Worm (Caenorhabditis elegans) whole organism, L3 larva: ENCODE results near the gene H38K22.6.

Experiments
- R02D3.7 ChIP-seq: fragments of 150-350 bp; optimal IDR thresholded peaks from 2 replicates; lab custom pipeline; 2014; ENCODE audit warnings: missing biosample characterization, missing genetic modification characterization
- ceh-16 ChIP-seq: sonication (generic microtip); optimal IDR thresholded peaks from 2 replicates; lab custom pipeline; 2017; ENCODE audit warnings: missing biosample characterization, missing genetic modification characterization
- ceh-82 ChIP-seq: fragments of 150-350 bp; optimal IDR thresholded peaks from 2 replicates; lab custom pipeline; 2014; ENCODE audit warnings: missing biosample characterization, missing genetic modification characterization
- daf-12 ChIP-seq: fragments of 150-350 bp; optimal IDR thresholded peaks from 2 replicates; lab custom pipeline; 2014; ENCODE audit warnings: missing biosample characterization, missing genetic modification reagents, missing genetic modification characterization
- egl-5 ChIP-seq: fragments of 150-350 bp; optimal IDR thresholded peaks from 2 replicates; lab custom pipeline; 2017; ENCODE audit warnings: missing biosample characterization, missing genetic modification reagents, missing genetic modification characterization, inconsistent platforms
- elt-2 ChIP-seq: sonication (generic microtip); optimal IDR thresholded peaks from 2 replicates; lab custom pipeline; 2016; ENCODE audit warnings: missing genetic modification reagents, mild to moderate bottlenecking, missing genetic modification characterization, missing compliant biosample characterization
- elt-3 ChIP-seq, 3 experiments: fragments of 150-350 bp in 1 of 3; sonication (generic microtip) in 2 of 3; optimal IDR thresholded peaks; 2 replicates in 2 of 3; 4 replicates in 1 of 3; lab custom pipeline; 2014 to 2017; ENCODE audit warnings: missing biosample characterization in 3 of 3, missing genetic modification characterization in 3 of 3
- fkh-10 ChIP-seq: sonication (generic microtip); optimal IDR thresholded peaks from 2 replicates; lab custom pipeline; 2017; ENCODE audit warnings: missing biosample characterization, missing genetic modification reagents, missing genetic modification characterization
- hmg-11 ChIP-seq: sonication (generic microtip); optimal IDR thresholded peaks from 2 replicates; lab custom pipeline; 2016; ENCODE audit warnings: missing genetic modification characterization, missing compliant biosample characterization
- jun-1 ChIP-seq: fragments of 150-350 bp; optimal IDR thresholded peaks from 2 replicates; lab custom pipeline; 2014; ENCODE audit warnings: missing biosample characterization, missing genetic modification reagents, missing genetic modification characterization
- lin-15B ChIP-seq: fragments of 150-350 bp; optimal IDR thresholded peaks from 2 replicates; lab custom pipeline; 2014; ENCODE audit warnings: missing biosample characterization, missing genetic modification characterization
- lin-39 ChIP-seq: fragments of 150-350 bp; optimal IDR thresholded peaks from 2 replicates; lab custom pipeline; 2018; ENCODE audit warnings: missing biosample characterization, missing genetic modification reagents, missing genetic modification characterization
- mdl-1 ChIP-seq: fragments of 150-350 bp; optimal IDR thresholded peaks from 2 replicates; lab custom pipeline; 2014; ENCODE audit warnings: missing biosample characterization, missing genetic modification characterization
- mml-1 ChIP-seq: fragments of 150-350 bp; sonication (generic microtip); optimal IDR thresholded peaks from 3 replicates; lab custom pipeline; 2014; ENCODE audit warnings: missing biosample characterization, missing genetic modification characterization
- nfya-1 ChIP-seq: sonication (generic microtip); optimal IDR thresholded peaks from 2 replicates; lab custom pipeline; 2017; ENCODE audit warnings: missing genetic modification characterization, mild to moderate bottlenecking, missing compliant biosample characterization, antibody characterized with exemption, moderate library complexity; ENCODE audit not compliant: insufficient read depth
- nhr-11 ChIP-seq: fragments of 150-350 bp; optimal IDR thresholded peaks from 2 replicates; lab custom pipeline; 2014; ENCODE audit warnings: missing biosample characterization, missing genetic modification characterization
- nhr-23 ChIP-seq: fragments of 150-350 bp; optimal IDR thresholded peaks from 2 replicates; lab custom pipeline; 2014; ENCODE audit warnings: missing biosample characterization, missing genetic modification reagents, missing genetic modification characterization
- nhr-25 ChIP-seq: sonication (generic microtip); optimal IDR thresholded peaks from 2 replicates; lab custom pipeline; 2017; ENCODE audit warnings: missing biosample characterization, missing genetic modification characterization
- nhr-28 ChIP-seq: fragments of 150-350 bp; optimal IDR thresholded peaks from 2 replicates; lab custom pipeline; 2014; ENCODE audit warnings: missing biosample characterization, missing genetic modification characterization
- nhr-43 ChIP-seq: sonication (generic microtip); optimal IDR thresholded peaks from 2 replicates; lab custom pipeline; 2016; ENCODE audit warnings: mild to moderate bottlenecking, missing genetic modification characterization, missing compliant biosample characterization; ENCODE audit not compliant: poor library complexity, severe bottlenecking
- nhr-67 ChIP-seq: fragments of 150-350 bp; optimal IDR thresholded peaks from 2 replicates; lab custom pipeline; 2014; ENCODE audit warnings: missing biosample characterization, missing genetic modification characterization
- nhr-76 ChIP-seq: fragments of 150-350 bp; sonication (generic microtip); optimal IDR thresholded peaks from 5 replicates; lab custom pipeline; 2014; ENCODE audit warnings: missing biosample characterization, missing genetic modification characterization
- nhr-77 ChIP-seq: fragments of 150-350 bp; optimal IDR thresholded peaks from 2 replicates; lab custom pipeline; 2014; ENCODE audit warnings: missing biosample characterization, missing genetic modification characterization
- pha-4 ChIP-seq: fragments of 150-350 bp; optimal IDR thresholded peaks from 2 replicates; lab custom pipeline; 2014; ENCODE audit warnings: missing biosample characterization, missing genetic modification reagents, missing genetic modification characterization
- pqm-1 ChIP-seq: fragments of 150-350 bp; optimal IDR thresholded peaks from 2 replicates; lab custom pipeline; 2017; ENCODE audit warnings: missing biosample characterization, missing genetic modification characterization, inconsistent platforms
- skn-1 ChIP-seq: fragments of 150-350 bp; optimal IDR thresholded peaks from 2 replicates; lab custom pipeline; 2014; ENCODE audit warnings: missing biosample characterization, missing genetic modification characterization
- snpc-4 ChIP-seq: fragments of 150-350 bp; optimal IDR thresholded peaks from 2 replicates; lab custom pipeline; 2014; ENCODE audit warnings: missing biosample characterization, missing genetic modification characterization
- tbx-2 ChIP-seq: sonication (generic microtip); optimal IDR thresholded peaks from 2 replicates; lab custom pipeline; 2016; ENCODE audit warnings: mild to moderate bottlenecking, missing genetic modification characterization, missing compliant biosample characterization
- unc-39 ChIP-seq: sonication (generic microtip); optimal IDR thresholded peaks from 4 replicates; lab custom pipeline; 2017; ENCODE audit warnings: missing biosample characterization, missing genetic modification characterization
- zag-1 ChIP-seq: fragments of 150-350 bp; optimal IDR thresholded peaks from 2 replicates; lab custom pipeline; 2014; ENCODE audit warnings: missing biosample characterization, missing genetic modification characterization
- ztf-11 ChIP-seq: fragments of 150-350 bp; optimal IDR thresholded peaks from 2 replicates; lab custom pipeline; 2014; ENCODE audit warnings: missing biosample characterization, missing genetic modification characterization

Gene H38K22.6

ce11 chrIII:4321399-4321798, 1.2 kb downstream of the H38K22.6 start, which contains the start of gene H38K22.7:
H38K22.7 (plus strand) TSS chrIII:4321699.
- TF ChIP-seq tbx-2 (no peak), daf-12 (tag; lab: Kevin White, UChicago) (no peak), mdl-1 (tag; lab: Kevin White, UChicago) (no peak), mml-1 (tag; lab: Kevin White, UChicago) (no peak), ztf-11 (tag; lab: Kevin White, UChicago) (no peak), elt-2 (tag; lab: Kevin White, UChicago) (no peak), skn-1 (tag; lab: Kevin White, UChicago) (no peak), ceh-82 (tag; lab: Kevin White, UChicago) (no peak), nhr-76 (tag; lab: Kevin White, UChicago) (no peak)
- TF ChIP-seq, all 47 proteins: peak for 0

- peak; percentile 8 for TF ChIP-seq nhr-43
- no peak for TF ChIP-seq ztf-11 (tag; lab: Kevin White, UChicago)
- peak; percentile 47 for TF ChIP-seq hmg-11
- no peak for TF ChIP-seq fkh-10
- no peak for TF ChIP-seq ceh-82 (tag; lab: Kevin White, UChicago)
- peak; percentile 78 for TF ChIP-seq lin-39
- TF ChIP-seq lin-15B, result peak; percentile 39
- peak; percentile 60 for TF ChIP-seq pha-4 (tag; lab: Kevin White, UChicago)
- peak; percentile 62 for TF ChIP-seq egl-5 (tag; lab: Kevin White, UChicago)
- no peak for TF ChIP-seq ceh-16 (tag; lab: Kevin White, UChicago)
- TF ChIP-seq nhr-76 (tag; lab: Kevin White, UChicago), result no peak
- peak; percentile 68 for TF ChIP-seq nfya-1 (tag; lab: Kevin White, UChicago)
- peak; percentile 16 for TF ChIP-seq snpc-4 (tag; lab: Kevin White, UChicago)
Measured at ce11 chrIII:4323120-4323519, 2.9 kb downstream of the H38K22.6 start.

ce11 chrIII:4323859-4324258, 3.6 kb downstream of the H38K22.6 start, which contains the start of gene H38K22.9:
H38K22.9 (plus strand) TSS chrIII:4324159.
- peak; percentile 20 for TF ChIP-seq nhr-23 (tag; lab: Kevin White, UChicago)
- no peak for TF ChIP-seq nhr-28
- TF ChIP-seq nhr-43, result peak; percentile 43

- no peak for TF ChIP-seq nhr-11
- no peak for TF ChIP-seq jun-1 (tag; lab: Kevin White, UChicago)
- peak; percentile 90 for TF ChIP-seq nfya-1 (tag; lab: Kevin White, UChicago)
- TF ChIP-seq snpc-4 (tag; lab: Kevin White, UChicago), result no peak
- TF ChIP-seq ztf-11 (tag; lab: Kevin White, UChicago), result no peak
- TF ChIP-seq mml-1 (tag; lab: Kevin White, UChicago), result no peak
- no peak for TF ChIP-seq tbx-2
- TF ChIP-seq nhr-77 (tag; lab: Kevin White, UChicago), result no peak
- TF ChIP-seq egl-5 (tag; lab: Kevin White, UChicago), result no peak
- TF ChIP-seq nhr-67, result no peak
- peak; percentile 77 for TF ChIP-seq nhr-23 (tag; lab: Kevin White, UChicago)
- no peak for TF ChIP-seq zag-1
- peak in 2 of 3 experiments; percentile 13 to 98 for TF ChIP-seq elt-3 (tag; optimal IDR thresholded peaks at IDR 0.05; lab: Kevin White, UChicago)
- TF ChIP-seq unc-39 (tag; lab: Kevin White, UChicago), result no peak
- TF ChIP-seq R02D3.7, result no peak
- TF ChIP-seq pqm-1 (tag; lab: Kevin White, UChicago), result no peak
- TF ChIP-seq skn-1 (tag; lab: Kevin White, UChicago), result no peak
- TF ChIP-seq nhr-28, result no peak
- no peak for TF ChIP-seq pha-4 (tag; lab: Kevin White, UChicago)
- no peak for TF ChIP-seq ceh-82 (tag; lab: Kevin White, UChicago)
- no peak for TF ChIP-seq nhr-76 (tag; lab: Kevin White, UChicago)
- TF ChIP-seq nhr-25, result no peak
- TF ChIP-seq mdl-1 (tag; lab: Kevin White, UChicago), result no peak
- TF ChIP-seq nhr-43, result peak; percentile 44
- TF ChIP-seq, all 47 proteins: peak for 4
Measured at ce11 chrIII:4328208-4328987, 8.2 kb downstream of the H38K22.6 start.

- TF ChIP-seq mdl-1 (tag; lab: Kevin White, UChicago) (no peak), nhr-25 (peak; percentile 66), nhr-23 (tag; lab: Kevin White, UChicago) (peak; percentile 76)
Measured at ce11 chrIII:4330984-4331383, 10.8 kb downstream of the H38K22.6 start, which contains the start of gene gly-6. gly-6 (minus strand) TSS chrIII:4331228.
